Worm (Caenorhabditis elegans) whole organism, young adult: ENCODE data around the gene C29H12.2.

Experiments
- B0019.2 ChIP-seq: fragments of 200-800 bp; sonication (Bioruptor generic); conservative IDR thresholded peaks from 2 replicates; pipeline ENCODE4 v1.3.6; 2022; ENCODE audit warnings: missing genetic modification reagents, missing genetic modification characterization, missing compliant biosample characterization
- C17E4.6 ChIP-seq: fragments of 200-800 bp; sonication (Bioruptor generic); IDR thresholded peaks from 2 replicates; pipeline ENCODE4 v1.3.6; 2022; ENCODE audit warnings: missing genetic modification reagents, missing genetic modification characterization, missing compliant biosample characterization
- D2030.7 ChIP-seq: fragments of 200-800 bp; sonication (Bioruptor generic); IDR thresholded peaks from 2 replicates; pipeline ENCODE4 v1.3.6; 2022; ENCODE audit warnings: missing genetic modification reagents, missing genetic modification characterization, missing compliant biosample characterization
- F23B12.7 ChIP-seq: sonication (generic microtip); optimal IDR thresholded peaks from 2 replicates; lab custom pipeline; 2017; ENCODE audit warnings: missing genetic modification characterization, mild to moderate bottlenecking, missing compliant biosample characterization, antibody characterized with exemption, moderate library complexity; ENCODE audit not compliant: insufficient read depth
- F33H1.4 ChIP-seq: fragments of 200-800 bp; sonication (Bioruptor generic); IDR thresholded peaks from 2 replicates; pipeline ENCODE4 v1.3.6; 2022; ENCODE audit warnings: missing genetic modification reagents, missing genetic modification characterization, missing compliant biosample characterization
- F49E8.2 ChIP-seq: sonication (generic microtip); optimal IDR thresholded peaks from 3 replicates; lab custom pipeline; 2017; ENCODE audit warnings: missing genetic modification characterization, mild to moderate bottlenecking, missing compliant biosample characterization, antibody characterized with exemption, moderate library complexity; ENCODE audit not compliant: insufficient read depth
- F55B11.4 ChIP-seq: sonication (generic microtip); optimal IDR thresholded peaks from 2 replicates; lab custom pipeline; 2016; ENCODE audit warnings: missing compliant biosample characterization, missing genetic modification characterization, borderline replicate concordance; ENCODE audit not compliant: insufficient read depth
- akir-1 ChIP-seq: fragments of 200-800 bp; sonication (Bioruptor generic); optimal IDR thresholded peaks from 2 replicates; lab custom pipeline; 2018; ENCODE audit warnings: mild to moderate bottlenecking, missing genetic modification characterization, moderate library complexity, missing compliant biosample characterization
- aptf-3 ChIP-seq: fragments of 200-800 bp; sonication (Bioruptor generic); IDR thresholded peaks from 2 replicates; pipeline ENCODE4 v1.3.6; 2022; ENCODE audit warnings: missing genetic modification characterization, missing compliant biosample characterization
- attf-6 ChIP-seq: fragments of 200-800 bp; sonication (Bioruptor generic); IDR thresholded peaks from 2 replicates; pipeline ENCODE4 v1.3.6; 2022; ENCODE audit warnings: missing genetic modification reagents, missing genetic modification characterization, missing compliant biosample characterization
- ceh-27 ChIP-seq: fragments of 200-800 bp; sonication (Bioruptor generic); optimal IDR thresholded peaks from 2 replicates; lab custom pipeline; 2018; ENCODE audit warnings: mild to moderate bottlenecking, missing genetic modification characterization, moderate library complexity, missing compliant biosample characterization
- ceh-91 ChIP-seq: fragments of 200-800 bp; sonication (Bioruptor generic); IDR thresholded peaks from 2 replicates; pipeline ENCODE4 v1.3.6; 2022; ENCODE audit warnings: missing genetic modification reagents, missing genetic modification characterization, missing compliant biosample characterization
- dox-1 ChIP-seq: fragments of 200-800 bp; sonication (Bioruptor generic); IDR thresholded peaks from 2 replicates; pipeline ENCODE4 v1.3.6; 2022; ENCODE audit warnings: missing genetic modification reagents, missing genetic modification characterization, missing compliant biosample characterization
- dpl-1 ChIP-seq: fragments of 150-350 bp; optimal IDR thresholded peaks from 2 replicates; lab custom pipeline; 2014; ENCODE audit warnings: missing biosample characterization, missing genetic modification reagents, missing genetic modification characterization
- efl-1 ChIP-seq: fragments of 150-350 bp; optimal IDR thresholded peaks from 2 replicates; lab custom pipeline; 2014; ENCODE audit warnings: missing biosample characterization, missing genetic modification reagents, missing genetic modification characterization
- egl-18 ChIP-seq: fragments of 200-800 bp; sonication (Bioruptor generic); IDR thresholded peaks from 2 replicates; pipeline ENCODE4 v1.3.6; 2022; ENCODE audit warnings: missing genetic modification reagents, missing genetic modification characterization, missing compliant biosample characterization
- ets-4 ChIP-seq: fragments of 200-800 bp; sonication (Bioruptor generic); optimal IDR thresholded peaks from 2 replicates; lab custom pipeline; 2018; ENCODE audit warnings: mild to moderate bottlenecking, missing genetic modification characterization, missing compliant biosample characterization
- hrde-1 ChIP-seq: sonication (generic microtip); optimal IDR thresholded peaks from 2 replicates; lab custom pipeline; 2016; ENCODE audit warnings: missing genetic modification characterization, mild to moderate bottlenecking, missing compliant biosample characterization, moderate library complexity, missing genotype, missing genetic modification reagents, borderline replicate concordance
- hsf-1 ChIP-seq: fragments of 200-800 bp; sonication (Bioruptor generic); IDR thresholded peaks from 2 replicates; pipeline ENCODE4 v1.3.6; 2022; ENCODE audit warnings: missing genetic modification reagents, missing genetic modification characterization, missing compliant biosample characterization
- lin-35 ChIP-seq, 3 experiments: fragments of 150-350 bp in 2 of 3; sonication (generic microtip) in 1 of 3; optimal IDR thresholded peaks; 2 replicates each; lab custom pipeline; 2014 to 2018; ENCODE audit warnings: missing biosample characterization in 3 of 3, missing genetic modification characterization in 3 of 3, missing genetic modification reagents in 3 of 3
- lin-54 ChIP-seq: fragments of 200-800 bp; sonication (Bioruptor generic); optimal IDR thresholded peaks from 2 replicates; lab custom pipeline; 2018; ENCODE audit warnings: mild to moderate bottlenecking, missing genetic modification characterization, missing compliant biosample characterization
- lsl-1 ChIP-seq: fragments of 200-800 bp; sonication (Bioruptor generic); optimal IDR thresholded peaks from 2 replicates; lab custom pipeline; 2018; ENCODE audit warnings: mild to moderate bottlenecking, missing genetic modification characterization, moderate library complexity, missing compliant biosample characterization
- madf-6 ChIP-seq: fragments of 200-800 bp; sonication (Bioruptor generic); IDR thresholded peaks from 2 replicates; pipeline ENCODE4 v1.3.6; 2022; ENCODE audit warnings: missing genetic modification reagents, missing genetic modification characterization, missing compliant biosample characterization
- madf-8 ChIP-seq: fragments of 200-800 bp; sonication (Bioruptor generic); conservative IDR thresholded peaks from 2 replicates; pipeline ENCODE4 v1.3.6; 2022; ENCODE audit warnings: missing genetic modification reagents, missing genetic modification characterization, missing compliant biosample characterization
- mcd-1 ChIP-seq: fragments of 200-800 bp; sonication (Bioruptor generic); IDR thresholded peaks from 2 replicates; pipeline ENCODE4 v1.3.6; 2022; ENCODE audit warnings: missing genetic modification reagents, missing genetic modification characterization, missing compliant biosample characterization
- mes-4 ChIP-seq: sonication (generic microtip); optimal IDR thresholded peaks from 2 replicates; lab custom pipeline; 2016; ENCODE audit warnings: missing genotype, missing genetic modification characterization, missing compliant biosample characterization
- nhr-179 ChIP-seq: sonication (generic microtip); optimal IDR thresholded peaks from 2 replicates; lab custom pipeline; 2016; ENCODE audit warnings: mild to moderate bottlenecking, missing genetic modification characterization, missing compliant biosample characterization
- nhr-27 ChIP-seq: fragments of 200-800 bp; sonication (Bioruptor generic); optimal IDR thresholded peaks from 2 replicates; lab custom pipeline; 2018; ENCODE audit warnings: mild to moderate bottlenecking, missing genetic modification characterization, moderate library complexity, missing compliant biosample characterization
- pha-4 ChIP-seq: fragments of 150-350 bp; sonication (generic microtip); optimal IDR thresholded peaks from 2 replicates; lab custom pipeline; 2014; ENCODE audit warnings: missing biosample characterization, missing genetic modification reagents, missing genetic modification characterization
- repo-1 ChIP-seq: sonication (generic microtip); optimal IDR thresholded peaks from 2 replicates; lab custom pipeline; 2017; ENCODE audit warnings: mild to moderate bottlenecking, missing genetic modification characterization, missing compliant biosample characterization
- rpc-1 ChIP-seq, 2 experiments: fragments of 150-350 bp in 1 of 2; sonication (generic microtip) in 1 of 2; optimal IDR thresholded peaks; 2 replicates each; lab custom pipeline; 2014 to 2018; ENCODE audit warnings: missing biosample characterization in 1 of 2, missing genetic modification characterization in 1 of 2, missing genetic modification reagents in 1 of 2, missing genotype in 1 of 2
- snpc-1.3 ChIP-seq: sonication (generic microtip); optimal IDR thresholded peaks from 2 replicates; lab custom pipeline; 2017; ENCODE audit warnings: missing genetic modification characterization, mild to moderate bottlenecking, missing compliant biosample characterization, antibody characterized with exemption, moderate library complexity, missing genotype, missing genetic modification reagents; ENCODE audit not compliant: insufficient read depth
- sptf-2 ChIP-seq: fragments of 200-800 bp; sonication (Bioruptor generic); optimal IDR thresholded peaks from 2 replicates; lab custom pipeline; 2018; ENCODE audit warnings: mild to moderate bottlenecking, missing genetic modification characterization, missing compliant biosample characterization
- unc-62 ChIP-seq: fragments of 150-350 bp; optimal IDR thresholded peaks from 2 replicates; lab custom pipeline; 2014; ENCODE audit warnings: missing biosample characterization, missing genetic modification reagents, missing genetic modification characterization
- xnd-1 ChIP-seq: sonication (generic microtip); optimal IDR thresholded peaks from 2 replicates; lab custom pipeline; 2016; ENCODE audit warnings: missing genotype, missing genetic modification reagents, missing genetic modification characterization, missing compliant biosample characterization
- zfh-2 ChIP-seq: fragments of 200-800 bp; sonication (Bioruptor generic); conservative IDR thresholded peaks from 2 replicates; pipeline ENCODE4 v1.3.6; 2022; ENCODE audit warnings: missing genetic modification reagents, missing genetic modification characterization, missing compliant biosample characterization
- zim-3 ChIP-seq: sonication (generic microtip); optimal IDR thresholded peaks from 2 replicates; lab custom pipeline; 2017; ENCODE audit warnings: mild to moderate bottlenecking, missing genetic modification characterization, moderate library complexity, missing compliant biosample characterization
- ztf-22 ChIP-seq: fragments of 200-800 bp; sonication (Bioruptor generic); optimal IDR thresholded peaks from 2 replicates; lab custom pipeline; 2018; ENCODE audit warnings: mild to moderate bottlenecking, missing genetic modification characterization, moderate library complexity, missing compliant biosample characterization
- ztf-3 ChIP-seq: fragments of 200-800 bp; sonication (Bioruptor generic); optimal IDR thresholded peaks from 2 replicates; lab custom pipeline; 2018; ENCODE audit warnings: mild to moderate bottlenecking, missing genetic modification characterization, missing compliant biosample characterization

C29H12.2 gene

ce11 chrII:6113187-6113586 is 10.4 kb upstream of the C29H12.2 start, which contains the start of gene heri-1:
TSS of gene heri-1 (minus strand) at chrII:6113194.
- peak; percentile 18; the same call in 1 of the 2 replicates for TF ChIP-seq dox-1 (GFP tag; lab: Robert Waterston, UW)
- no peak for TF ChIP-seq rpc-1 (optimal IDR thresholded peaks at IDR 0.05; lab: Kevin White, UChicago)
- no peak for TF ChIP-seq rpc-1 (tag; optimal IDR thresholded peaks at IDR 0.05; lab: Kevin White, UChicago)
- peak; percentile 26 for TF ChIP-seq dpl-1 (GFP tag; lab: Kevin White, UChicago)
- TF ChIP-seq nhr-27 (tag; lab: Kevin White, UChicago), result no peak
- peak; percentile 91 for TF ChIP-seq lsl-1 (GFP tag; lab: Kevin White, UChicago)
- peak; percentile 38 for TF ChIP-seq efl-1
- no peak for TF ChIP-seq zim-3 (tag; lab: Kevin White, UChicago)
- TF ChIP-seq ceh-91, result peak; percentile 75
- TF ChIP-seq madf-6 (GFP tag; lab: Robert Waterston, UW), result peak; percentile 79
- peak; percentile 66 for TF ChIP-seq D2030.7 (GFP tag; lab: Robert Waterston, UW)
- peak; percentile 3 for TF ChIP-seq lin-54 (GFP tag; lab: Kevin White, UChicago)
- TF ChIP-seq xnd-1 (tag; lab: Kevin White, UChicago), result peak; percentile 46
- TF ChIP-seq nhr-179 (tag; lab: Kevin White, UChicago), result no peak
- TF ChIP-seq F33H1.4, result peak; percentile 83
- no peak for TF ChIP-seq attf-6 (GFP tag; lab: Robert Waterston, UW)
- TF ChIP-seq madf-8 (GFP tag; lab: Robert Waterston, UW), result peak; percentile 70
- TF ChIP-seq hrde-1 (tag; lab: Kevin White, UChicago), result no peak
- no peak for TF ChIP-seq aptf-3 (GFP tag; lab: Robert Waterston, UW)
- TF ChIP-seq F49E8.2 (tag; lab: Kevin White, UChicago), result peak; percentile 38

ce11 chrII:6113842-6114441 is 9.7 kb upstream of the C29H12.2 start:
- TF ChIP-seq egl-18 (GFP tag; lab: Robert Waterston, UW) (no peak), B0019.2 (GFP tag; lab: Robert Waterston, UW) (no peak), ets-4 (GFP tag; lab: Kevin White, UChicago) (no peak), ceh-27 (GFP tag; lab: Kevin White, UChicago) (peak; percentile 21), mes-4 (tag; lab: Kevin White, UChicago) (no peak), hsf-1 (GFP tag; lab: Robert Waterston, UW) (no peak), ztf-22 (GFP tag; lab: Kevin White, UChicago) (no peak), pha-4 (tag; lab: Kevin White, UChicago) (no peak), akir-1 (GFP tag; lab: Kevin White, UChicago) (no peak)
- TF ChIP-seq, all 124 proteins: peak for 1

ce11 chrII:6115283-6115682 is 8.3 kb upstream of the C29H12.2 start:
- TF ChIP-seq ceh-27 (GFP tag; lab: Kevin White, UChicago) (peak; percentile 61), ztf-3 (GFP tag; lab: Kevin White, UChicago) (no peak)

DNA sequence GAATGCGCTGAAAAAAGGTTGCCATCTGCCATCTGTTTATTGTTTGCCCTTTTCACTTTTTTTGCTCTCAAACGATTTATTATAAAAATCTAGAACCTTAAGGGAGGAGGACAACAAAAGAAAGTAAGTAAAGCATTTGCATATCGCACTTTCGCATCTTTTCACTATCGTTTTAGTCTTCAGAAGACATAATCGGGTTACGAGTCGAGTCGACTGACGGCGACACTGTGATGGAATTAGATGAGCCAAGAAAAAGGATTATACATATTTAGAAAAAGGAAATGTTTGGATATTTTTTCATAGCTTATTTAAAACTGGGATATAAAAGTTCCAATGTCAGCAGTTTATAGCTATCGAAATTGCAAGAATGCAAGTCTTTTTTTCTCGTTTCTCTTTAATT is 6.9 kb upstream of the C29H12.2 start:
- no peak for TF ChIP-seq unc-62 (GFP tag; lab: Kevin White, UChicago)

DNA sequence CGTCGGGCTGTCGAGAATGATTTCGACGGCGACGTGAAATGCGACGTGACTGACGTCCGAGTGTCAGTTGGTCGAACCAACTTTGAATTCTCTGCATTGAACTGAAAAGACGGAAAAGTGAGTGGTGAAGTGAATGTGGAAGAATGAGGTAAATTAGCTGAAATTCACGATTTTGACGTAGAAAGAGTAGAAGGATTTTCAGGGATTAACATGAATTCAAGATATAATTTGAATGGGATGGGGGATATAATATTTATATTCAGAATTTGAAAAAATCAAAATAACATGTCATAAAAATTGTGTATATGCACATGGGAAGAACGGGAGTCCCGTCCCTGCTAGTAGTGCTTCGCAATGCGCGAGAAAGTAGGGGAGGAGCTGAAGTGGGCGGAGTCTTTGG is 5.4 kb upstream of the C29H12.2 start, which contains the start of gene C29H12.6:
C29H12.6 (minus strand) TSS at position 101 of the 400 bp plus-strand sequence.
- TF ChIP-seq mcd-1 (GFP tag; lab: Robert Waterston, UW), result no peak
- no peak for TF ChIP-seq lin-35 (GFP tag; optimal IDR thresholded peaks at IDR 0.05; lab: Kevin White, UChicago)
- TF ChIP-seq sptf-2 (GFP tag; lab: Kevin White, UChicago), result no peak
- no peak for TF ChIP-seq madf-8 (GFP tag; lab: Robert Waterston, UW)
- no peak for TF ChIP-seq snpc-1.3 (tag; lab: Kevin White, UChicago)
- TF ChIP-seq F55B11.4 (tag; lab: Kevin White, UChicago), result no peak
- no peak for TF ChIP-seq zfh-2 (GFP tag; lab: Robert Waterston, UW)
- no peak for TF ChIP-seq repo-1 (tag; lab: Kevin White, UChicago)
- TF ChIP-seq C17E4.6, result no peak
- TF ChIP-seq F23B12.7 (tag; lab: Kevin White, UChicago), result no peak
